Worm (Caenorhabditis elegans): Measurements from ENCODE around the gene Y7A5A.7.

- TF ChIP-seq nhr-25 (tag; optimal IDR thresholded peaks at IDR 0.05) = no peak
- peak; percentile 61 for TF ChIP-seq jun-1 (tag; optimal IDR thresholded peaks at IDR 0.05)
- no peak for TF ChIP-seq unc-39 (tag; optimal IDR thresholded peaks at IDR 0.05)
- peak; percentile 21 for TF ChIP-seq aly-2 (tag; optimal IDR thresholded peaks at IDR 0.05)
- TF ChIP-seq nhr-76 (tag; optimal IDR thresholded peaks at IDR 0.05) = no peak
- no peak for TF ChIP-seq ztf-11 (tag; optimal IDR thresholded peaks at IDR 0.05)
- peak; percentile 3 for TF ChIP-seq pha-4 (tag; optimal IDR thresholded peaks at IDR 0.05)
- TF ChIP-seq sea-2 (GFP tag; optimal IDR thresholded peaks at IDR 0.05) = no peak
- TF ChIP-seq nhr-12 (tag; optimal IDR thresholded peaks at IDR 0.05) = no peak
These were observed 38.5 kb upstream of the Y7A5A.7 start for ce11 chrX:15842492-15842891.
